Fruit fly (Drosophila melanogaster): ENCODE results near the gene Cp15.

The Cp15 gene

dm6 chr3L:8772998-8773684, 44.9 kb downstream of the Cp15 start (continued):
- TF ChIP-seq HHEX (GFP tag; optimal IDR thresholded peaks at IDR 0.05) (peak; percentile 8), CG12104 (GFP tag; optimal IDR thresholded peaks at IDR 0.05) (peak; percentile 41), Optix (GFP tag; IDR thresholded peaks at IDR 0.05) (no peak; the same call in 2 of the 3 replicates), Atf-2 (GFP tag; optimal IDR thresholded peaks at IDR 0.05) (peak; percentile 53), Hr51 (GFP tag; optimal IDR thresholded peaks at IDR 0.05) (peak in 1 of 2 experiments; percentile 85), luna (GFP tag; optimal IDR thresholded peaks at IDR 0.05) (no peak), CG7745 (tag; optimal IDR thresholded peaks at IDR 0.05) (no peak), Scr (GFP tag; IDR thresholded peaks at IDR 0.05; ENCODE audit: partially characterized antibody) (no peak), Hey (tag; optimal IDR thresholded peaks at IDR 0.05) (no peak), br (optimal IDR thresholded peaks at IDR 0.05) (no peak), H2.0 (GFP tag; IDR thresholded peaks at IDR 0.05) (peak; percentile 22; the same call in 1 of the 2 replicates), CG43689 (GFP tag; IDR thresholded peaks at IDR 0.05) (no peak), ham (GFP tag; IDR thresholded peaks at IDR 0.05) (no peak), abd-A (tag; optimal IDR thresholded peaks at IDR 0.05) (peak; percentile 18), CG1602 (GFP tag; optimal IDR thresholded peaks at IDR 0.05) (peak; percentile 60), CG17361 (GFP tag; IDR thresholded peaks at IDR 0.05) (peak; percentile 86), Poxn (GFP tag; IDR thresholded peaks at IDR 0.05) (no peak), CG12744 (GFP tag; optimal IDR thresholded peaks at IDR 0.05) (no peak), CG17912 (GFP tag; optimal IDR thresholded peaks at IDR 0.05) (no peak), zen (tag; optimal IDR thresholded peaks at IDR 0.05) (no peak), HLH4C (GFP tag; IDR thresholded peaks at IDR 0.05; ENCODE audit: partially characterized antibody) (no peak), CG6175 (GFP tag; IDR thresholded peaks at IDR 0.05) (no peak), danr (GFP tag; IDR thresholded peaks at IDR 0.05) (0 out of 2 replicates have a peak, but pooled peaks have one; percentile 39), Chrac-16 (GFP tag; optimal IDR thresholded peaks at IDR 0.05) (peak; percentile 54), CHES-1-like (GFP tag; optimal IDR thresholded peaks at IDR 0.05) (no peak), kni (GFP tag; optimal IDR thresholded peaks at IDR 0.05) (peak; percentile 81), sisA (GFP tag; IDR thresholded peaks at IDR 0.05) (peak; percentile 57; the same call in 1 of the 2 replicates), Bteb2 (GFP tag; optimal IDR thresholded peaks at IDR 0.05) (peak; percentile 28), CG15011 (GFP tag; optimal IDR thresholded peaks at IDR 0.05) (no peak), disco-r (GFP tag; optimal IDR thresholded peaks at IDR 0.05) (no peak), hkb (optimal IDR thresholded peaks at IDR 0.05) (no peak), hkb (GFP tag; IDR thresholded peaks at IDR 0.05) (peak; percentile 70), CG8944 (GFP tag; optimal IDR thresholded peaks at IDR 0.05) (peak; percentile 17), slp2 (GFP tag; optimal IDR thresholded peaks at IDR 0.05) (peak; percentile 59), maf-S (GFP tag; optimal IDR thresholded peaks at IDR 0.05) (peak; percentile 51), CG14667 (GFP tag; IDR thresholded peaks at IDR 0.05) (peak; percentile 38; the same call in 1 of the 2 replicates), Sox100B (GFP tag; optimal IDR thresholded peaks at IDR 0.05) (peak; percentile 74), so (GFP tag; IDR thresholded peaks at IDR 0.05) (peak; percentile 82; the same call in 2 of the 3 replicates), sd (tag; optimal IDR thresholded peaks at IDR 0.05) (peak; percentile 74), CG5953 (GFP tag; IDR thresholded peaks at IDR 0.05) (peak; percentile 56; the same call in 1 of the 2 replicates), Gsc (GFP tag; IDR thresholded peaks at IDR 0.05) (no peak), pfk (GFP tag; optimal IDR thresholded peaks at IDR 0.05) (no peak), croc (GFP tag; conservative IDR thresholded peaks at IDR 0.05) (peak; percentile 65), ewg (GFP tag; optimal IDR thresholded peaks at IDR 0.05) (peak; percentile 47), dmrt99B (tag; optimal IDR thresholded peaks at IDR 0.05) (peak; percentile 86), Hsf (GFP tag; optimal IDR thresholded peaks at IDR 0.05) (peak; percentile 69), Oaz (GFP tag; IDR thresholded peaks at IDR 0.05) (peak; percentile 5; the same call in 1 of the 2 replicates), tgo (GFP tag; IDR thresholded peaks at IDR 0.05) (peak; percentile 77), CG6765 (GFP tag; optimal IDR thresholded peaks at IDR 0.05) (no peak), al (GFP tag; IDR thresholded peaks at IDR 0.05) (no peak), wek (GFP tag; optimal IDR thresholded peaks at IDR 0.05) (peak; percentile 33)

Data from whole organism, embryonic.